Worm (Caenorhabditis elegans): ENCODE results near the gene grl-2.
A peak's percentile ranks its signal among the peaks of the same experiment; 100 is the strongest.

The grl-2 gene

DNA sequence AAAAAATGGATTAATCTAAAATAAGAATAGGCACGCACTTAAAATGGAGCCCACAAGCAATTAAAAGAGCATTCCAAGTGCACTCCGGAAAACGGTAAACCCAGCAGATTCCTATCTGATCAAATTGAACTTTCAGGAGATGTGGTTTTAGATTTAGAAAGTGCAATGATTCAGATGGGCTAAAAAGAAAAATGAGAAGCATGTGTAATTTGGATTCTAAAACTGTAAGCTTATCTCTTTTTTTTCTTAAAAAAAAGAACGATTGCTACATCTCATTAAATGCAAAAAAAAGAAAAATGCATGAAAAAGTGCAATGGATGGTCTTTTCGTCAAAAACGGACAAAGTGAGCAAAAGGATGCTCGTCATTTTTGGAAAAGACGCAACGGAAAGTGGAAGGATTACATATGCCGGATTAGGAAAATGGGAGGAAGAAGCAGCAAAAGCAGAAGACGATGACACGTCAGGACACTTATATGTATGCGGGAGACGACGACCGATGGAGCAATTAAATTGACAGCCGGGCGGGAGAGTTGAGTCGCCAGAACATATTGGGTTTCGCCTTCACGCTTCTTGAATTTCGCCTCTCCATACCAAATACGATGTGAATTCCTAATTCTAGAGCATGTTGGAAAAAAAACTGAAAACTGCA, 46.2 kb upstream of the grl-2 start:
- TF ChIP-seq unc-55 (GFP tag; optimal IDR thresholded peaks at IDR 0.05), result peak; percentile 34
- no peak for TF ChIP-seq fos-1 (tag; optimal IDR thresholded peaks at IDR 0.05)
- peak; percentile 37 for TF ChIP-seq mab-5 (tag; optimal IDR thresholded peaks at IDR 0.05)
- peak; percentile 0 for TF ChIP-seq C34F6.9 (tag; optimal IDR thresholded peaks at IDR 0.05)

DNA sequence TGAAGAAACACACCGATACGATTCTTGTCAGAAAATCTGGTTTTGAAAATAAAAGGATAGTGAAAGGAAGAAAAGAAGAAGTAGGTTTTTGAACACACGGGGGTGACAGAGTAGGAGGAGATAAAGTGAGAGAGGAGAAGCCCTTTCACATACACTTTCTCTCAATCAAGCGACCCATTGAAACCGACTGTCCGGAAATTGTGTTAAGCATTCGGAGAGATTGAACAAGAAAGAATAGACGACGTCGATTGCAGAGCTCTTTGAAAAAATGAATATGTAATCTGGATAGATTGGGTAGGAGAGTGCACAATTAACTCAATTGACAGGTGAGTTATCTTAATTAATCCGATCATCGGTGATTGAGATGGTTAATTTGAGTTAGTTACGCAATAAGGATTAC, 43.6 kb upstream of the grl-2 start:
- TF ChIP-seq nhr-6 (tag; optimal IDR thresholded peaks at IDR 0.05) (no peak), C34F6.9 (tag; optimal IDR thresholded peaks at IDR 0.05) (no peak), unc-62 (GFP tag; optimal IDR thresholded peaks at IDR 0.05) (no peak), fos-1 (tag; optimal IDR thresholded peaks at IDR 0.05) (no peak), F13H6.1 (tag; optimal IDR thresholded peaks at IDR 0.05) (no peak)

DNA sequence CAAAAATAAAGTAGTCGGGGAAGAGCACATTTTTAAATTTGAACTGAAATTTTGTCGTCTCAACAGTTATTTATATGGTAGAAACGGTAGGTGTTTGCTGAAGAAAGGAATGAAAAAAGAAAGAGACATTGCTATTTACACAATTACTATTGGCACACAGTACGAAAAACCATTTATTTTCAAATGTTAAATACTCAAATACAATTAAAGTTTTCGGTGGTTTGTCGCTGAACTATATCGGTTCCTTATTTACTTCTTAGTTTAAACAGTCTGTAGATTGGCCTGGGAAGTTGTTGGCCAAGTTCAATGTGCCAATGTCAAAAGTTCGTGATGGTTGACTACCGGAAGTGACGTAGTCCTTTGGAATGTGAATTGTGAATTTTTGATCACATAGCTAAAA, 40.8 kb upstream of the grl-2 start, which contains the start of gene ttr-27:
Gene ttr-27 (minus strand): TSS at position 45 of the 400 bp plus-strand sequence.
- TF ChIP-seq nhr-23 (tag; optimal IDR thresholded peaks at IDR 0.05), result no peak
- peak; percentile 21 for TF ChIP-seq sma-9 (GFP tag; optimal IDR thresholded peaks at IDR 0.05)
- TF ChIP-seq sma-9 (tag; optimal IDR thresholded peaks at IDR 0.05), result no peak
- TF ChIP-seq elt-1 (tag; optimal IDR thresholded peaks at IDR 0.05), result no peak
- TF ChIP-seq unc-55 (GFP tag; optimal IDR thresholded peaks at IDR 0.05), result no peak
- TF ChIP-seq nhr-6 (tag; optimal IDR thresholded peaks at IDR 0.05), result no peak
- TF ChIP-seq mbf-1 (tag; optimal IDR thresholded peaks at IDR 0.05), result no peak
- no peak for TF ChIP-seq ama-1 (optimal IDR thresholded peaks at IDR 0.05)
- TF ChIP-seq mab-5 (tag; optimal IDR thresholded peaks at IDR 0.05), result no peak
- no peak for TF ChIP-seq ceh-82 (tag; optimal IDR thresholded peaks at IDR 0.05)
- TF ChIP-seq lin-11 (tag; optimal IDR thresholded peaks at IDR 0.05), result no peak
- peak; percentile 67 for TF ChIP-seq F13H6.1 (tag; optimal IDR thresholded peaks at IDR 0.05)
- no peak for TF ChIP-seq peb-1 (tag; optimal IDR thresholded peaks at IDR 0.05)

DNA sequence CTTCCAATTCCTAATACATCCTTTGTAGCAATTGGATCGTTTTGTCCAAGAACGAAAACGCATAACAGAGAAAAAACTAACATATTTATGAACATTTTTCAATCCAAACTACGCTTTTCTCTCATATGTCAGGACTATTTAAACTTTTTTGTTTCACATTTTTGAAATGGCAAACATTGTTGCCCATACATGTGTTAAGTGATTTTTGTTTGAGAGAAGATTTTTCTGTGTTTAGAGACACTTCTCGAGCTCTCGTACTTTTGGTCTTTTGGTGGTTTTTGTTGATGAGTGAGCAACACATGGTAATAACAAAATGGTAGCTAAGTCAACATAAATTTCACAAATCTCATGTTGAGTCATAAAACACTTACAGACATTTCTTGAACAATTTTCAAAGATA, 39.8 kb upstream of the grl-2 start, which contains the start of gene ttr-28:
Gene ttr-28 (minus strand): TSS at position 101 of the 400 bp plus-strand sequence.
- TF ChIP-seq aly-2 (tag; optimal IDR thresholded peaks at IDR 0.05) (no peak), ceh-16 (tag; optimal IDR thresholded peaks at IDR 0.05) (no peak), ceh-82 (tag; optimal IDR thresholded peaks at IDR 0.05) (no peak), lin-11 (tag; optimal IDR thresholded peaks at IDR 0.05) (no peak), nhr-129 (tag; optimal IDR thresholded peaks at IDR 0.05) (no peak)

DNA sequence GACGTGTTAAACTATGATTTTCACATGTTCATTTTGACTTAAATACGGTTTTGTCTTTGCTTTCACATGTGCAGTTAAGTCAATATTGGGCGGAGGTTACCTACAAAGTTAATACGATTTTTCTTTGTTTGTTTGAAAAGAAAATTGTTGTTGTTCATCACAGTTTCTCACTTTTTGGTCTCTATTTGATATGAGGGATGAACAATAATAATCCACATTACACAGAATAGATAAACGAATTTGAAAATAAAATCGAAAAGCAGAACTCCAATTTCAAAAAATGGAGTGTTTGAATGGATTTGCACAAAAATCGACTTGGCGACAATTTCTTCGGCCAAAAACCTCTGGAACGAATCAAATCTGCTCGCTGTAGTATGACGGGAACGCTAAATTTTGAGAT, 38.1 kb upstream of the grl-2 start, which contains the start of gene ttr-29:
Gene ttr-29 (minus strand): TSS at position 101 of the 400 bp plus-strand sequence.
- TF ChIP-seq nhr-77 (tag; optimal IDR thresholded peaks at IDR 0.05) (no peak), F13H6.1 (tag; optimal IDR thresholded peaks at IDR 0.05) (no peak), fos-1 (tag; optimal IDR thresholded peaks at IDR 0.05) (no peak), nhr-23 (tag; optimal IDR thresholded peaks at IDR 0.05) (no peak), alr-1 (tag; optimal IDR thresholded peaks at IDR 0.05) (no peak), ztf-4 (tag; optimal IDR thresholded peaks at IDR 0.05) (no peak), nhr-10 (tag; optimal IDR thresholded peaks at IDR 0.05) (no peak), unc-39 (tag; optimal IDR thresholded peaks at IDR 0.05) (no peak)

ce11 chrV:12907436-12907835, 37.4 kb upstream of the grl-2 start:
- TF ChIP-seq ama-1 (optimal IDR thresholded peaks at IDR 0.05), result no peak
- TF ChIP-seq sma-9 (GFP tag; optimal IDR thresholded peaks at IDR 0.05), result no peak
- no peak for TF ChIP-seq sma-9 (tag; optimal IDR thresholded peaks at IDR 0.05)
- TF ChIP-seq nhr-25 (tag; optimal IDR thresholded peaks at IDR 0.05), result no peak
- TF ChIP-seq ztf-1 (GFP tag; conservative IDR thresholded peaks at IDR 0.05), result no peak
- no peak for TF ChIP-seq nhr-237 (tag; optimal IDR thresholded peaks at IDR 0.05)
- no peak for TF ChIP-seq mdl-1 (tag; optimal IDR thresholded peaks at IDR 0.05)
- TF ChIP-seq nhr-6 (tag; optimal IDR thresholded peaks at IDR 0.05), result no peak
- no peak for TF ChIP-seq zag-1 (tag; optimal IDR thresholded peaks at IDR 0.05)
- TF ChIP-seq egl-27 (tag; optimal IDR thresholded peaks at IDR 0.05), result no peak

- TF ChIP-seq nhr-11 (tag; optimal IDR thresholded peaks at IDR 0.05), result no peak
Measured at ce11 chrV:12908614-12909013, 36.3 kb upstream of the grl-2 start.
